Worm (Caenorhabditis elegans) whole organism, L1 larva: ENCODE data around the gene K03B8.11.

Experiments used
- C16A3.4 ChIP-seq: fragments of 150-350 bp; optimal IDR thresholded peaks from 2 replicates; lab custom pipeline; 2014; ENCODE audit warnings: missing biosample characterization, missing genetic modification characterization
- F16B12.6 ChIP-seq: fragments of 150-350 bp; optimal IDR thresholded peaks from 2 replicates; lab custom pipeline; 2014; ENCODE audit warnings: missing biosample characterization, missing genetic modification characterization
- alr-1 ChIP-seq: fragments of 200-800 bp; sonication (Bioruptor generic); optimal IDR thresholded peaks from 2 replicates; lab custom pipeline; 2018; ENCODE audit warnings: borderline replicate concordance, mild to moderate bottlenecking, missing genetic modification characterization, missing compliant biosample characterization
- ama-1 ChIP-seq: fragments of 150-350 bp; optimal IDR thresholded peaks from 2 replicates; lab custom pipeline; 2014
- blmp-1 ChIP-seq: fragments of 150-350 bp; optimal IDR thresholded peaks from 2 replicates; lab custom pipeline; 2014; ENCODE audit warnings: missing biosample characterization, missing genetic modification characterization
- ceh-8 ChIP-seq: fragments of 200-800 bp; sonication (Bioruptor generic); optimal IDR thresholded peaks from 2 replicates; lab custom pipeline; 2018; ENCODE audit warnings: mild to moderate bottlenecking, missing genetic modification characterization, moderate library complexity, missing compliant biosample characterization
- ceh-82 ChIP-seq, 3 experiments: fragments of 150-350 bp in 1 of 3; sonication (generic microtip) in 2 of 3; optimal IDR thresholded peaks; 2 replicates each; lab custom pipeline; 2014 to 2017; ENCODE audit warnings: missing biosample characterization in 3 of 3, missing genetic modification characterization in 3 of 3
- ces-1 ChIP-seq: fragments of 150-350 bp; optimal IDR thresholded peaks from 2 replicates; lab custom pipeline; 2014; ENCODE audit warnings: missing biosample characterization, missing genetic modification reagents, missing genetic modification characterization
- egl-13 ChIP-seq: sonication (generic microtip); optimal IDR thresholded peaks from 2 replicates; lab custom pipeline; 2016; ENCODE audit warnings: missing genotype, missing genetic modification reagents, missing genetic modification characterization, missing compliant biosample characterization
- egl-27 ChIP-seq, 2 experiments: fragments of 150-350 bp in 1 of 2; sonication (generic microtip); optimal IDR thresholded peaks; 3 replicates each; lab custom pipeline; 2017 to 2018; ENCODE audit warnings: missing biosample characterization in 2 of 2, missing genetic modification characterization in 2 of 2, missing genetic modification reagents in 2 of 2
- elt-2 ChIP-seq: sonication (generic microtip); optimal IDR thresholded peaks from 2 replicates; lab custom pipeline; 2016; ENCODE audit warnings: missing genetic modification characterization, mild to moderate bottlenecking, inconsistent platforms, missing compliant biosample characterization, missing genetic modification reagents
- fkh-10 ChIP-seq: sonication (generic microtip); optimal IDR thresholded peaks from 2 replicates; lab custom pipeline; 2017; ENCODE audit warnings: missing biosample characterization, missing genetic modification reagents, missing genetic modification characterization
- hlh-17 ChIP-seq: fragments of 200-800 bp; sonication (Bioruptor generic); optimal IDR thresholded peaks from 2 replicates; lab custom pipeline; 2018; ENCODE audit warnings: missing genetic modification characterization, mild to moderate bottlenecking, missing compliant biosample characterization, moderate library complexity, borderline replicate concordance
- hpl-2 ChIP-seq: fragments of 150-350 bp; optimal IDR thresholded peaks from 2 replicates; lab custom pipeline; 2014; ENCODE audit warnings: missing biosample characterization, missing genetic modification reagents, missing genetic modification characterization
- isw-1 ChIP-seq: fragments of 200-800 bp; sonication (Bioruptor generic); IDR thresholded peaks from 2 replicates; pipeline ENCODE4 v1.3.6; 2022; ENCODE audit warnings: missing genetic modification characterization, missing compliant biosample characterization
- lin-14 ChIP-seq: fragments of 200-800 bp; sonication (Bioruptor generic); optimal IDR thresholded peaks from 2 replicates; lab custom pipeline; 2018; ENCODE audit warnings: mild to moderate bottlenecking, missing genetic modification characterization, moderate library complexity, missing compliant biosample characterization
- lin-35 ChIP-seq, 2 experiments: fragments of 150-350 bp; optimal IDR thresholded peaks; 2 replicates each; lab custom pipeline; 2014; ENCODE audit warnings: missing biosample characterization in 2 of 2, missing genetic modification characterization in 2 of 2, missing genetic modification reagents in 2 of 2
- lsy-2 ChIP-seq, 2 experiments: fragments of 150-350 bp; optimal IDR thresholded peaks; 2 replicates each; lab custom pipeline; 2014; ENCODE audit warnings: missing biosample characterization in 2 of 2, missing genetic modification characterization in 2 of 2
- mab-9 ChIP-seq: fragments of 200-800 bp; sonication (Bioruptor generic); IDR thresholded peaks from 2 replicates; pipeline ENCODE4 v1.3.6; 2022; ENCODE audit warnings: missing genetic modification reagents, missing genetic modification characterization, missing compliant biosample characterization
- nhr-20 ChIP-seq: sonication (generic microtip); optimal IDR thresholded peaks from 2 replicates; lab custom pipeline; 2016; ENCODE audit warnings: mild to moderate bottlenecking, missing genetic modification characterization, missing compliant biosample characterization
- nhr-47 ChIP-seq: sonication (generic microtip); optimal IDR thresholded peaks from 2 replicates; lab custom pipeline; 2016; ENCODE audit warnings: mild to moderate bottlenecking, missing genetic modification characterization, moderate library complexity, missing compliant biosample characterization
- nhr-84 ChIP-seq: sonication (generic microtip); optimal IDR thresholded peaks from 2 replicates; lab custom pipeline; 2017; ENCODE audit warnings: missing biosample characterization, missing genetic modification characterization
- pag-3 ChIP-seq: sonication (generic microtip); optimal IDR thresholded peaks from 2 replicates; lab custom pipeline; 2017; ENCODE audit warnings: missing genetic modification characterization, mild to moderate bottlenecking, missing compliant biosample characterization, antibody characterized with exemption, borderline replicate concordance; ENCODE audit not compliant: insufficient read depth
- pqm-1 ChIP-seq: sonication (generic microtip); optimal IDR thresholded peaks from 3 replicates; lab custom pipeline; 2017; ENCODE audit warnings: missing biosample characterization, missing genetic modification characterization
- skn-1 ChIP-seq: fragments of 150-350 bp; optimal IDR thresholded peaks from 2 replicates; lab custom pipeline; 2014; ENCODE audit warnings: missing biosample characterization, missing genetic modification characterization
- sptf-1 ChIP-seq: fragments of 150-350 bp; optimal IDR thresholded peaks from 2 replicates; lab custom pipeline; 2014; ENCODE audit warnings: missing biosample characterization, missing genetic modification characterization
- tbx-2 ChIP-seq: sonication (generic microtip); optimal IDR thresholded peaks from 2 replicates; lab custom pipeline; 2016; ENCODE audit warnings: missing genetic modification characterization, missing compliant biosample characterization
- unc-130 ChIP-seq: fragments of 150-350 bp; optimal IDR thresholded peaks from 2 replicates; lab custom pipeline; 2017; ENCODE audit warnings: missing biosample characterization, missing genetic modification characterization, inconsistent platforms
- unc-62 ChIP-seq: fragments of 150-350 bp; optimal IDR thresholded peaks from 2 replicates; lab custom pipeline; 2014; ENCODE audit warnings: missing biosample characterization, missing genetic modification reagents, missing genetic modification characterization
- unc-86 ChIP-seq: sonication (generic microtip); optimal IDR thresholded peaks from 2 replicates; lab custom pipeline; 2016; ENCODE audit warnings: missing genetic modification characterization, missing compliant biosample characterization

The K03B8.11 gene

DNA sequence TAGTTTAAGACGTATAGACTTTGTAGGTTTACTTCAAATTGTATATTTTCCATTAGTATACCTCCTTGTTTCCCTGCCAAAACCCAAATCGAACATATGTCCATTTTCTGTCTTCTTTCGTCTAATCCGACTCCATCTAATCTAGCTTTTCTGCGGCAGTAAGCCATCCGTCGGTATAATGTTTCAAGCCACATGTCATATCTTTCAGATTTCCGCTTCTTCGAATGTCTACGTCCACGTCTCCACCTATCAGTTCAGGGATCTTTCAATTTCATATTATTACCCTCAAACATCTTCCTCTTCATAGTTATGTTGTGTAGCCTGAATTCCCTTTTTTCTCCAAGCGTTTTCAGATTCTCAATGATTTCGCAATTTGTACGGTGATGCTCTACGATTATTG lies 46.2 kb downstream of the K03B8.11 start:
- TF ChIP-seq isw-1 (GFP tag; lab: Robert Waterston, UW) (no peak), hlh-17 (GFP tag; lab: Kevin White, UChicago) (no peak), C16A3.4 (tag; lab: Kevin White, UChicago) (no peak), elt-2 (no peak), unc-86 (tag; lab: Kevin White, UChicago) (no peak)

DNA sequence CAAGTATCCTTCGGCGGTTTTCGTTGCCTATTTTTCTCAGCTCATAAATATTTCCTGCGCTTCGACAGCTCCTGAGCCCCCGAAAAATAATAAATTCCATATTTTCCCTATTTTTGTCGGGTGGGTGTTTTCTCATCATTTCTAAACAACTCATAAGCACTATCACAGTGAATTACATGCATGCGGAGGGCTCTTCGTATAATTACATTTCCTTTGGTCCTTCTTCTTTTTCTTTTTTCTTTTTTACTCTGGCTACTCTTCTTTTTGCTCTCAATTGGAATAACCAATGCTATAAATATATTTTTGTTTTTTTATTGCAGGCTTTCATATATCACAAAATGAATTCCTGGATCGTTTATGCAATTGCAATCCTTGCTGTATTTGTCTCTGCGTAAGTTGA lies 48.4 kb downstream of the K03B8.11 start, which contains the start of gene T02E9.5:
Gene T02E9.5, plus strand, starts transcription at position 321 of the 400 bp plus-strand sequence.
- TF ChIP-seq alr-1 (tag; lab: Kevin White, UChicago) (no peak), lin-14 (GFP tag; lab: Kevin White, UChicago) (peak; percentile 66), hpl-2 (GFP tag; lab: Kevin White, UChicago) (no peak), mab-9 (GFP tag; lab: Robert Waterston, UW) (no peak), ces-1 (GFP tag; lab: Kevin White, UChicago) (peak; percentile 8), lsy-2 (tag; optimal IDR thresholded peaks at IDR 0.05; lab: Kevin White, UChicago) (peak in 1 of 2 experiments; percentile 2), unc-86 (tag; lab: Kevin White, UChicago) (peak; percentile 31), unc-130 (no peak), F16B12.6 (tag; lab: Kevin White, UChicago) (no peak), blmp-1 (tag; lab: Kevin White, UChicago) (no peak)

ce11 chrV:11341130-11341675 lies 49.1 kb downstream of the K03B8.11 start:
- TF ChIP-seq lin-35 (GFP tag; optimal IDR thresholded peaks at IDR 0.05; lab: Kevin White, UChicago) (no peak), skn-1 (tag; lab: Kevin White, UChicago) (no peak), ceh-8 (no peak), pag-3 (tag; lab: Kevin White, UChicago) (no peak), ama-1 (lab: Kevin White, UChicago) (no peak), ceh-82 (tag; optimal IDR thresholded peaks at IDR 0.05; lab: Kevin White, UChicago) (peak; percentile 29 to 48 (median 34)), nhr-47 (no peak), sptf-1 (tag; lab: Kevin White, UChicago) (no peak), egl-13 (no peak), blmp-1 (tag; lab: Kevin White, UChicago) (no peak), nhr-20 (tag; lab: Kevin White, UChicago) (no peak), egl-27 (tag; optimal IDR thresholded peaks at IDR 0.05; lab: Kevin White, UChicago) (no peak), unc-62 (GFP tag; lab: Kevin White, UChicago) (no peak), ces-1 (GFP tag; lab: Kevin White, UChicago) (peak; percentile 63), lin-14 (GFP tag; lab: Kevin White, UChicago) (peak; percentile 77), tbx-2 (peak; percentile 5), pqm-1 (no peak), nhr-84 (no peak), fkh-10 (peak; percentile 90)
